Fruit fly (Drosophila melanogaster) whole organism, embryonic: ENCODE results near the gene CG6843.

Experiments
- Atf6 ChIP-seq: fragments of 200-800 bp; sonication (Bioruptor generic); IDR thresholded peaks from 2 replicates; pipeline ENCODE4 v1.3.6; 2022; ENCODE audit warnings: missing biosample characterization, missing genetic modification characterization
- BEAF-32 ChIP-seq: fragments of 200-800 bp; sonication (Bioruptor generic); optimal IDR thresholded peaks from 3 replicates; lab custom pipeline; 2017; ENCODE audit warnings: missing biosample characterization, missing genetic modification characterization, mild to moderate bottlenecking, moderate library complexity, missing genetic modification reagents
- C15 ChIP-seq: fragments of 200-800 bp; sonication (Bioruptor generic); IDR thresholded peaks from 3 replicates; pipeline ENCODE4 v1.3.6; 2022; ENCODE audit warnings: missing biosample characterization, missing genetic modification characterization
- CG10321 ChIP-seq: fragments of 200-800 bp; sonication (Bioruptor generic); IDR thresholded peaks from 2 replicates; pipeline ENCODE4 v1.3.6; 2022; ENCODE audit warnings: missing biosample characterization, missing genetic modification characterization
- CG11093 ChIP-seq: fragments of 200-800 bp; sonication (Bioruptor generic); IDR thresholded peaks from 3 replicates; pipeline ENCODE4 v1.3.6; 2022; ENCODE audit warnings: missing biosample characterization, missing genetic modification characterization
- CG12155 ChIP-seq: fragments of 200-800 bp; sonication (Bioruptor generic); optimal IDR thresholded peaks from 3 replicates; lab custom pipeline; 2016; ENCODE audit warnings: missing biosample characterization, missing genetic modification characterization
- CG1233 ChIP-seq: fragments of 200-800 bp; sonication (Bioruptor generic); optimal IDR thresholded peaks from 4 replicates; lab custom pipeline; 2018; ENCODE audit warnings: missing biosample characterization, mild to moderate bottlenecking, missing genetic modification characterization
- CG13894 ChIP-seq: fragments of 200-800 bp; sonication (Bioruptor generic); optimal IDR thresholded peaks from 3 replicates; lab custom pipeline; 2018; ENCODE audit warnings: missing biosample characterization, mild to moderate bottlenecking, missing genetic modification characterization, moderate library complexity
- CG16815 ChIP-seq: fragments of 200-800 bp; sonication (Bioruptor generic); optimal IDR thresholded peaks from 3 replicates; lab custom pipeline; 2017; ENCODE audit warnings: missing biosample characterization, mild to moderate bottlenecking, missing genetic modification characterization
- CG17612 ChIP-seq: fragments of 200-800 bp; sonication (Bioruptor generic); IDR thresholded peaks from 2 replicates; pipeline ENCODE4 v1.3.6; 2022; ENCODE audit warnings: missing biosample characterization, missing genetic modification characterization
- CG17802 ChIP-seq: fragments of 200-800 bp; sonication (Bioruptor generic); optimal IDR thresholded peaks from 2 replicates; lab custom pipeline; 2018; ENCODE audit warnings: missing biosample characterization, mild to moderate bottlenecking, missing genetic modification characterization, moderate library complexity
- CG2202 ChIP-seq: fragments of 200-800 bp; sonication (Bioruptor generic); optimal IDR thresholded peaks from 2 replicates; lab custom pipeline; 2018; ENCODE audit warnings: missing biosample characterization, mild to moderate bottlenecking, missing genetic modification characterization
- CG3065 ChIP-seq: fragments of 200-800 bp; sonication (Bioruptor generic); optimal IDR thresholded peaks from 2 replicates; lab custom pipeline; 2016; ENCODE audit warnings: missing biosample characterization, missing genetic modification characterization
- CG4404 ChIP-seq: fragments of 200-800 bp; sonication (Bioruptor generic); IDR thresholded peaks from 2 replicates; pipeline ENCODE4 v1.3.6; 2022; ENCODE audit warnings: missing biosample characterization, missing genetic modification characterization
- CG6654 ChIP-seq: fragments of 200-800 bp; sonication (Bioruptor generic); optimal IDR thresholded peaks from 2 replicates; lab custom pipeline; 2017; ENCODE audit warnings: missing biosample characterization, mild to moderate bottlenecking, missing genetic modification characterization
- CG6683 ChIP-seq: fragments of 200-800 bp; sonication (Bioruptor generic); optimal IDR thresholded peaks from 2 replicates; lab custom pipeline; 2017; ENCODE audit warnings: missing biosample characterization, mild to moderate bottlenecking, missing genetic modification characterization, missing genetic modification reagents
- CG7357 ChIP-seq: fragments of 200-800 bp; sonication (Bioruptor generic); IDR thresholded peaks from 3 replicates; pipeline ENCODE4 v1.3.6; 2022; ENCODE audit warnings: missing biosample characterization, missing genetic modification characterization
- CG8478 ChIP-seq: fragments of >200 bp; optimal IDR thresholded peaks from 2 replicates; lab custom pipeline; 2018
- CG9437 ChIP-seq: fragments of 200-800 bp; sonication (Bioruptor generic); optimal IDR thresholded peaks from 2 replicates; lab custom pipeline; 2018; ENCODE audit warnings: missing biosample characterization, mild to moderate bottlenecking, missing genetic modification characterization
- Ets97D ChIP-seq: fragments of 200-800 bp; sonication (Bioruptor generic); optimal IDR thresholded peaks from 3 replicates; lab custom pipeline; 2016; ENCODE audit warnings: missing biosample characterization, missing genetic modification characterization
- Fer2 ChIP-seq: fragments of 200-800 bp; sonication (Bioruptor generic); optimal IDR thresholded peaks from 2 replicates; lab custom pipeline; 2018; ENCODE audit warnings: missing biosample characterization, mild to moderate bottlenecking, missing genetic modification characterization, moderate library complexity
- Hr3 ChIP-seq: fragments of 200-800 bp; sonication (Bioruptor generic); optimal IDR thresholded peaks from 3 replicates; lab custom pipeline; 2016; ENCODE audit warnings: missing biosample characterization, missing genetic modification characterization
- Hr51 ChIP-seq, 2 experiments: fragments of 200-800 bp; sonication (Bioruptor generic); optimal IDR thresholded peaks; 2 replicates in 1 of 2; 3 replicates in 1 of 2; lab custom pipeline; 2016 to 2018; ENCODE audit warnings: missing biosample characterization in 2 of 2, missing genetic modification characterization in 2 of 2, mild to moderate bottlenecking in 1 of 2, moderate library complexity in 1 of 2
- Lhr ChIP-seq: fragments of 200-800 bp; sonication (Bioruptor generic); optimal IDR thresholded peaks from 3 replicates; lab custom pipeline; 2017; ENCODE audit warnings: mild to moderate bottlenecking, missing biosample characterization, missing genetic modification reagents, missing genetic modification characterization
- Med ChIP-seq: fragments of 200-800 bp; sonication (Bioruptor generic); peaks from one replicate; lab custom pipeline; 2016; ENCODE audit warnings: missing biosample characterization, missing genetic modification characterization, mild to moderate bottlenecking, inconsistent platforms, moderate library complexity
- Xbp1 ChIP-seq: fragments of 200-800 bp; sonication (Bioruptor generic); optimal IDR thresholded peaks from 3 replicates; lab custom pipeline; 2016; ENCODE audit warnings: missing biosample characterization, mild to moderate bottlenecking, missing genetic modification characterization
- al ChIP-seq: fragments of 200-800 bp; sonication (Bioruptor generic); IDR thresholded peaks from 2 replicates; pipeline ENCODE4 v1.3.6; 2022; ENCODE audit warnings: missing biosample characterization, missing genetic modification characterization
- bab2 ChIP-seq: fragments of 200-800 bp; sonication (Bioruptor generic); optimal IDR thresholded peaks from 2 replicates; lab custom pipeline; 2016; ENCODE audit warnings: missing biosample characterization, missing genetic modification characterization
- bcd ChIP-seq: fragments of 200-800 bp; sonication (Bioruptor generic); optimal IDR thresholded peaks from 2 replicates; lab custom pipeline; 2017; ENCODE audit warnings: missing biosample characterization, mild to moderate bottlenecking, missing genetic modification characterization
- bigmax ChIP-seq: fragments of 200-800 bp; sonication (Bioruptor generic); optimal IDR thresholded peaks from 2 replicates; lab custom pipeline; 2018; ENCODE audit warnings: missing biosample characterization, mild to moderate bottlenecking, missing genetic modification characterization
- cg ChIP-seq: fragments of 200-800 bp; sonication (Bioruptor generic); optimal IDR thresholded peaks from 3 replicates; lab custom pipeline; 2019; ENCODE audit warnings: missing biosample characterization, mild to moderate bottlenecking, missing genetic modification characterization, moderate library complexity
- crol ChIP-seq: fragments of 200-800 bp; sonication (Bioruptor generic); IDR thresholded peaks from 2 replicates; pipeline ENCODE4 v1.3.6; 2022; ENCODE audit warnings: missing biosample characterization, missing genetic modification characterization
- dati ChIP-seq: fragments of 200-800 bp; sonication (Bioruptor generic); IDR thresholded peaks from 2 replicates; pipeline ENCODE4 v1.3.6; 2022; ENCODE audit warnings: missing biosample characterization, missing genetic modification characterization
- eve ChIP-seq, 2 experiments: fragments of >200 bp; optimal IDR thresholded peaks; 2 replicates each; lab custom pipeline; 2017; ENCODE audit warnings: missing biosample characterization in 2 of 2, missing genetic modification characterization in 2 of 2
- gem ChIP-seq: fragments of 200-800 bp; sonication (Bioruptor generic); optimal IDR thresholded peaks from 2 replicates; lab custom pipeline; 2019; ENCODE audit warnings: missing biosample characterization, mild to moderate bottlenecking, missing genetic modification characterization, moderate library complexity
- gt ChIP-seq: fragments of 200-800 bp; sonication (Bioruptor generic); IDR thresholded peaks from 2 replicates; pipeline ENCODE4 v1.3.6; 2022; ENCODE audit warnings: missing biosample characterization, missing genetic modification characterization
- h ChIP-seq: fragments of >200 bp; optimal IDR thresholded peaks from 2 replicates; lab custom pipeline; 2017
- insv ChIP-seq, 2 experiments: fragments of 200-800 bp; sonication (Bioruptor generic); optimal IDR thresholded peaks; 3 replicates each; lab custom pipeline; 2016 to 2018; ENCODE audit warnings: missing biosample characterization in 2 of 2, missing genetic modification characterization in 2 of 2
- jumu ChIP-seq: fragments of 200-800 bp; sonication (Bioruptor generic); optimal IDR thresholded peaks from 3 replicates; lab custom pipeline; 2016; ENCODE audit warnings: missing biosample characterization, missing genetic modification characterization
- nerfin-1 ChIP-seq: fragments of 200-800 bp; sonication (Bioruptor generic); optimal IDR thresholded peaks from 3 replicates; lab custom pipeline; 2019; ENCODE audit warnings: missing biosample characterization, mild to moderate bottlenecking, missing genetic modification characterization, moderate library complexity
- phol ChIP-seq: fragments of 200-800 bp; sonication (Bioruptor generic); optimal IDR thresholded peaks from 3 replicates; lab custom pipeline; 2018; ENCODE audit warnings: missing biosample characterization, mild to moderate bottlenecking, missing genetic modification characterization, moderate library complexity
- ranshi ChIP-seq: fragments of 200-800 bp; sonication (Bioruptor generic); IDR thresholded peaks from 2 replicates; pipeline ENCODE4 v1.3.6; 2022; ENCODE audit warnings: missing biosample characterization, missing genetic modification characterization
- run ChIP-seq: fragments of 200-800 bp; sonication (Bioruptor generic); optimal IDR thresholded peaks from 3 replicates; lab custom pipeline; 2018; ENCODE audit warnings: missing biosample characterization, mild to moderate bottlenecking, missing genetic modification characterization
- salm ChIP-seq: fragments of 200-800 bp; sonication (Bioruptor generic); optimal IDR thresholded peaks from 2 replicates; lab custom pipeline; 2018; ENCODE audit warnings: missing biosample characterization, mild to moderate bottlenecking, missing genetic modification characterization
- seq ChIP-seq: fragments of 200-800 bp; sonication (Bioruptor generic); IDR thresholded peaks from 2 replicates; pipeline ENCODE4 v1.3.6; 2022; ENCODE audit warnings: missing biosample characterization, missing genetic modification characterization
- slou ChIP-seq: fragments of 200-800 bp; sonication (Bioruptor generic); optimal IDR thresholded peaks from 3 replicates; lab custom pipeline; 2016; ENCODE audit warnings: missing biosample characterization, missing genetic modification characterization
- ssp ChIP-seq: fragments of 200-800 bp; sonication (Bioruptor generic); IDR thresholded peaks from 2 replicates; pipeline ENCODE4 v1.3.6; 2022; ENCODE audit warnings: missing biosample characterization, missing genetic modification characterization
- wek ChIP-seq: fragments of 200-800 bp; sonication (Bioruptor generic); optimal IDR thresholded peaks from 3 replicates; lab custom pipeline; 2018; ENCODE audit warnings: missing biosample characterization, mild to moderate bottlenecking, missing genetic modification characterization, moderate library complexity

The CG6843 gene

dm6 chr3L:18867521-18867920 is 33.9 kb upstream of the CG6843 start, which contains the start of gene Dysb (continued):
- peak; percentile 21 for TF ChIP-seq CG17802 (tag; lab: Kevin White, UChicago)
- TF ChIP-seq gt (GFP tag; lab: Robert Waterston, UW), result peak; percentile 10; the same call in 1 of the 2 replicates
- peak; percentile 63; the same call in 1 of the 3 replicates for TF ChIP-seq CG11093 (GFP tag; lab: Robert Waterston, UW)
- TF ChIP-seq CG6683 (GFP tag; lab: Kevin White, UChicago), result peak; percentile 73
- peak; percentile 76 for TF ChIP-seq run
- no peak for TF ChIP-seq BEAF-32 (GFP tag; lab: Kevin White, UChicago)
- TF ChIP-seq ranshi (GFP tag; lab: Robert Waterston, UW), result peak; percentile 81
- TF ChIP-seq CG1233 (GFP tag; lab: Kevin White, UChicago), result peak; percentile 87
- peak; percentile 33 for TF ChIP-seq Ets97D
- peak; percentile 33 to 91 for TF ChIP-seq Hr51 (GFP tag; optimal IDR thresholded peaks at IDR 0.05; lab: Kevin White, UChicago)
- peak; percentile 74 for TF ChIP-seq bab2 (GFP tag; lab: Kevin White, UChicago)
- TF ChIP-seq nerfin-1 (tag; lab: Kevin White, UChicago), result peak; percentile 76
- TF ChIP-seq CG17612 (GFP tag; lab: Robert Waterston, UW), result peak; percentile 54; the same call in 1 of the 2 replicates
- TF ChIP-seq C15 (GFP tag; lab: Robert Waterston, UW), result peak; percentile 70; the same call in 1 of the 3 replicates
- TF ChIP-seq gem (tag; lab: Kevin White, UChicago), result peak; percentile 94

dm6 chr3L:18869035-18869826 is 32.2 kb upstream of the CG6843 start, which contains the start of gene Grx1:
Gene Grx1 (plus strand): TSS chr3L:18869230.
- peak; percentile 36 for TF ChIP-seq CG2202
- TF ChIP-seq dati (GFP tag; lab: Robert Waterston, UW), result no peak
- no peak for TF ChIP-seq cg (GFP tag; lab: Kevin White, UChicago)
- TF ChIP-seq slou (GFP tag; lab: Kevin White, UChicago), result no peak
- no peak for TF ChIP-seq Atf6 (GFP tag; lab: Robert Waterston, UW)
- peak; percentile 81 for TF ChIP-seq CG17802 (tag; lab: Kevin White, UChicago)
- TF ChIP-seq wek (GFP tag; lab: Kevin White, UChicago), result peak; percentile 97
- TF ChIP-seq CG6654 (GFP tag; lab: Kevin White, UChicago), result no peak
- TF ChIP-seq h (lab: Kevin White, UChicago), result no peak
- TF ChIP-seq jumu (GFP tag; lab: Kevin White, UChicago), result no peak
- no peak for TF ChIP-seq CG10321 (GFP tag; lab: Robert Waterston, UW)
- peak; percentile 49 for TF ChIP-seq Hr3 (GFP tag; lab: Kevin White, UChicago)
- no peak for TF ChIP-seq bigmax (GFP tag; lab: Kevin White, UChicago)
- 0 out of 2 replicates have a peak, but pooled peaks have one; percentile 38 for TF ChIP-seq al (GFP tag; lab: Robert Waterston, UW)
- TF ChIP-seq CG13894 (tag; lab: Kevin White, UChicago), result peak; percentile 35
- TF ChIP-seq Xbp1 (GFP tag; lab: Kevin White, UChicago), result peak; percentile 68
- TF ChIP-seq CG9437 (GFP tag; lab: Kevin White, UChicago), result peak; percentile 37
- TF ChIP-seq ranshi (GFP tag; lab: Robert Waterston, UW), result no peak
- no peak for TF ChIP-seq salm
- no peak for TF ChIP-seq CG7357 (GFP tag; lab: Robert Waterston, UW)
- TF ChIP-seq eve (GFP tag; optimal IDR thresholded peaks at IDR 0.05; lab: Kevin White, UChicago), result no peak
- TF ChIP-seq Lhr, result peak; percentile 15
- TF ChIP-seq ssp (GFP tag; lab: Robert Waterston, UW), result peak; percentile 52; the same call in 1 of the 2 replicates
- peak; percentile 25 for TF ChIP-seq bcd
- TF ChIP-seq CG4404 (GFP tag; lab: Robert Waterston, UW), result no peak
- peak; percentile 83 for TF ChIP-seq Med
- no peak for TF ChIP-seq insv (GFP tag; optimal IDR thresholded peaks at IDR 0.05; lab: Kevin White, UChicago)
- TF ChIP-seq CG3065 (GFP tag; lab: Kevin White, UChicago), result no peak
- no peak for TF ChIP-seq CG16815 (GFP tag; lab: Kevin White, UChicago)
- TF ChIP-seq CG8478 (lab: Kevin White, UChicago), result no peak
- TF ChIP-seq Hr51 (GFP tag; optimal IDR thresholded peaks at IDR 0.05; lab: Kevin White, UChicago), result peak; percentile 16 to 64
- TF ChIP-seq seq, result no peak
- peak; percentile 50 for TF ChIP-seq phol (tag; lab: Kevin White, UChicago)
- peak; percentile 54 for TF ChIP-seq CG12155
- peak; percentile 77 for TF ChIP-seq crol (GFP tag; lab: Robert Waterston, UW)
- no peak for TF ChIP-seq Fer2 (tag; lab: Kevin White, UChicago)
